Worm (Caenorhabditis elegans) whole organism, L1 larva: Measurements from ENCODE around the gene R160.2.

Experiments used
- C34B4.2 ChIP-seq: sonication (generic microtip); optimal IDR thresholded peaks from 2 replicates; lab custom pipeline; 2017; ENCODE audit warnings: mild to moderate bottlenecking, missing genetic modification characterization, missing compliant biosample characterization
- aha-1 ChIP-seq: fragments of 150-350 bp; optimal IDR thresholded peaks from 2 replicates; lab custom pipeline; 2014; ENCODE audit warnings: missing biosample characterization, missing genetic modification characterization
- elt-2 ChIP-seq: sonication (generic microtip); optimal IDR thresholded peaks from 2 replicates; lab custom pipeline; 2016; ENCODE audit warnings: missing genetic modification characterization, mild to moderate bottlenecking, inconsistent platforms, missing compliant biosample characterization, missing genetic modification reagents
- elt-3 ChIP-seq, 6 experiments: fragments of 150-350 bp in 1 of 6; sonication (generic microtip); optimal IDR thresholded peaks; 2 replicates each; lab custom pipeline; 2017 to 2018; ENCODE audit warnings: missing biosample characterization in 6 of 6, missing genetic modification characterization in 6 of 6, inconsistent platforms in 1 of 6
- lsy-2 ChIP-seq, 2 experiments: fragments of 150-350 bp; optimal IDR thresholded peaks; 2 replicates each; lab custom pipeline; 2014; ENCODE audit warnings: missing biosample characterization in 2 of 2, missing genetic modification characterization in 2 of 2
- nhr-76 ChIP-seq: sonication (generic microtip); optimal IDR thresholded peaks from 2 replicates; lab custom pipeline; 2017; ENCODE audit warnings: missing biosample characterization, missing genetic modification characterization
- nhr-77 ChIP-seq: fragments of 150-350 bp; optimal IDR thresholded peaks from 2 replicates; lab custom pipeline; 2014; ENCODE audit warnings: missing biosample characterization, missing genetic modification characterization
- pax-3 ChIP-seq: fragments of 200-800 bp; sonication (Bioruptor generic); optimal IDR thresholded peaks from 2 replicates; lab custom pipeline; 2018; ENCODE audit warnings: mild to moderate bottlenecking, missing genetic modification characterization, moderate library complexity, missing compliant biosample characterization
- skn-1 ChIP-seq: fragments of 150-350 bp; optimal IDR thresholded peaks from 2 replicates; lab custom pipeline; 2014; ENCODE audit warnings: missing biosample characterization, missing genetic modification characterization

- no peak for TF ChIP-seq C34B4.2 (tag; lab: Kevin White, UChicago)
- no peak for TF ChIP-seq pax-3 (tag; lab: Kevin White, UChicago)
- TF ChIP-seq aha-1 (tag; lab: Kevin White, UChicago), result no peak
- no peak for TF ChIP-seq lsy-2 (tag; optimal IDR thresholded peaks at IDR 0.05; lab: Kevin White, UChicago)
- no peak for TF ChIP-seq nhr-77
- TF ChIP-seq elt-2 (tag; lab: Kevin White, UChicago), result no peak
- TF ChIP-seq skn-1 (tag; lab: Kevin White, UChicago), result no peak
- TF ChIP-seq elt-3 (tag; optimal IDR thresholded peaks at IDR 0.05; lab: Kevin White, UChicago), result no peak
- TF ChIP-seq nhr-76 (tag; lab: Kevin White, UChicago), result no peak
These were observed 4.7 kb downstream of the R160.2 start, which contains the start of gene R160.14 for ce11 chrX:4371988-4372387.
